Worm (Caenorhabditis elegans) whole organism, mixed stage, embryonic: ENCODE results near the gene F10D2.16.

Experiments used
- M03D4.4 ChIP-seq: sonication (generic microtip); optimal IDR thresholded peaks from 2 replicates; lab custom pipeline; 2017; ENCODE audit warnings: mild to moderate bottlenecking, missing genetic modification characterization, missing compliant biosample characterization
- ceh-39 ChIP-seq: fragments of 150-350 bp; optimal IDR thresholded peaks from 2 replicates; lab custom pipeline; 2014; ENCODE audit warnings: missing biosample characterization, missing genetic modification characterization
- ceh-43 ChIP-seq: fragments of 200-800 bp; sonication (Bioruptor generic); optimal IDR thresholded peaks from 2 replicates; lab custom pipeline; 2018; ENCODE audit warnings: mild to moderate bottlenecking, missing genetic modification characterization, moderate library complexity, missing compliant biosample characterization
- ces-1 ChIP-seq: fragments of 150-350 bp; optimal IDR thresholded peaks from 2 replicates; lab custom pipeline; 2014; ENCODE audit warnings: missing biosample characterization, missing genetic modification reagents, missing genetic modification characterization
- cnd-1 ChIP-seq: fragments of 200-800 bp; sonication (Bioruptor generic); optimal IDR thresholded peaks from 2 replicates; lab custom pipeline; 2018; ENCODE audit warnings: mild to moderate bottlenecking, missing genetic modification characterization, missing compliant biosample characterization
- drap-1 ChIP-seq: fragments of 200-800 bp; sonication (Bioruptor generic); optimal IDR thresholded peaks from 3 replicates; lab custom pipeline; 2018; ENCODE audit warnings: mild to moderate bottlenecking, missing genetic modification characterization, missing compliant biosample characterization
- elt-1 ChIP-seq: sonication (generic microtip); optimal IDR thresholded peaks from 2 replicates; lab custom pipeline; 2017; ENCODE audit warnings: missing genetic modification characterization, mild to moderate bottlenecking, missing compliant biosample characterization, antibody characterized with exemption, moderate library complexity, borderline replicate concordance; ENCODE audit not compliant: insufficient read depth
- elt-3 ChIP-seq: fragments of 150-350 bp; optimal IDR thresholded peaks from 2 replicates; lab custom pipeline; 2014; ENCODE audit warnings: missing biosample characterization, missing genetic modification characterization
- flh-1 ChIP-seq: fragments of 200-800 bp; sonication (Bioruptor generic); optimal IDR thresholded peaks from 2 replicates; lab custom pipeline; 2018; ENCODE audit warnings: mild to moderate bottlenecking, missing genetic modification characterization, moderate library complexity, missing compliant biosample characterization
- ham-2 ChIP-seq: fragments of 200-800 bp; sonication (Bioruptor generic); optimal IDR thresholded peaks from 2 replicates; lab custom pipeline; 2018; ENCODE audit warnings: mild to moderate bottlenecking, missing genetic modification characterization, missing compliant biosample characterization
- hlh-1 ChIP-seq: fragments of 150-350 bp; optimal IDR thresholded peaks from 2 replicates; lab custom pipeline; 2014; ENCODE audit warnings: missing biosample characterization, missing genetic modification reagents, missing genetic modification characterization
- lin-13 ChIP-seq: fragments of 150-350 bp; optimal IDR thresholded peaks from 2 replicates; lab custom pipeline; 2014; ENCODE audit warnings: missing biosample characterization, missing genetic modification characterization
- lin-32 ChIP-seq: fragments of 200-800 bp; sonication (Bioruptor generic); optimal IDR thresholded peaks from 2 replicates; lab custom pipeline; 2018; ENCODE audit warnings: mild to moderate bottlenecking, missing genetic modification characterization, missing compliant biosample characterization
- mab-5 ChIP-seq: fragments of 150-350 bp; optimal IDR thresholded peaks from 2 replicates; lab custom pipeline; 2014; ENCODE audit warnings: missing biosample characterization, missing genetic modification characterization
- mep-1 ChIP-seq: fragments of 150-350 bp; optimal IDR thresholded peaks from 2 replicates; lab custom pipeline; 2017; ENCODE audit warnings: missing biosample characterization, missing genetic modification reagents, missing genetic modification characterization, inconsistent platforms
- mls-2 ChIP-seq: sonication (generic microtip); optimal IDR thresholded peaks from 2 replicates; lab custom pipeline; 2016; ENCODE audit warnings: mild to moderate bottlenecking, missing genetic modification characterization, moderate library complexity, missing compliant biosample characterization
- nhr-12 ChIP-seq: fragments of 150-350 bp; optimal IDR thresholded peaks from 2 replicates; lab custom pipeline; 2014; ENCODE audit warnings: missing biosample characterization, missing genetic modification characterization
- nhr-237 ChIP-seq: fragments of 150-350 bp; optimal IDR thresholded peaks from 2 replicates; lab custom pipeline; 2014; ENCODE audit warnings: missing biosample characterization, missing genetic modification characterization
- nhr-28 ChIP-seq: fragments of 150-350 bp; optimal IDR thresholded peaks from 2 replicates; lab custom pipeline; 2014; ENCODE audit warnings: missing biosample characterization, missing genetic modification characterization
- nhr-76 ChIP-seq: sonication (generic microtip); optimal IDR thresholded peaks from 2 replicates; lab custom pipeline; 2017; ENCODE audit warnings: missing biosample characterization, missing genetic modification characterization
- pha-4 ChIP-seq: fragments of 150-350 bp; optimal IDR thresholded peaks from 2 replicates; lab custom pipeline; 2018; ENCODE audit warnings: missing biosample characterization, missing genetic modification reagents, missing genetic modification characterization
- snpc-4 ChIP-seq: fragments of 150-350 bp; optimal IDR thresholded peaks from 2 replicates; lab custom pipeline; 2014; ENCODE audit warnings: missing biosample characterization, missing genetic modification characterization
- sptf-1 ChIP-seq: sonication (generic microtip); optimal IDR thresholded peaks from 2 replicates; lab custom pipeline; 2017; ENCODE audit warnings: mild to moderate bottlenecking, missing genetic modification characterization, moderate library complexity, missing compliant biosample characterization
- tbx-8 ChIP-seq: fragments of 200-800 bp; sonication (Bioruptor generic); optimal IDR thresholded peaks from 2 replicates; lab custom pipeline; 2018; ENCODE audit warnings: mild to moderate bottlenecking, missing genetic modification characterization, moderate library complexity, missing compliant biosample characterization
- unc-39 ChIP-seq: fragments of 150-350 bp; optimal IDR thresholded peaks from 2 replicates; lab custom pipeline; 2014; ENCODE audit warnings: missing biosample characterization, missing genetic modification characterization
- unc-62 ChIP-seq: fragments of 150-350 bp; optimal IDR thresholded peaks from 2 replicates; lab custom pipeline; 2014; ENCODE audit warnings: missing biosample characterization, missing genetic modification reagents, missing genetic modification characterization
- zip-8 ChIP-seq: fragments of 150-350 bp; optimal IDR thresholded peaks from 2 replicates; lab custom pipeline; 2014; ENCODE audit warnings: missing biosample characterization, missing genetic modification characterization
- ztf-11 ChIP-seq: fragments of 150-350 bp; optimal IDR thresholded peaks from 2 replicates; lab custom pipeline; 2014; ENCODE audit warnings: missing biosample characterization, missing genetic modification characterization

F10D2.16 gene

ce11 chrV:7106499-7107152 is 27.4 kb upstream of the F10D2.16 start:
- TF ChIP-seq lin-13 (tag; lab: Kevin White, UChicago) (no peak), lin-32 (no peak), unc-62 (GFP tag; lab: Kevin White, UChicago) (no peak), cnd-1 (tag; lab: Kevin White, UChicago) (no peak), mep-1 (tag; lab: Kevin White, UChicago) (no peak), ztf-11 (no peak), elt-3 (tag; lab: Kevin White, UChicago) (no peak), ham-2 (no peak), nhr-237 (tag; lab: Kevin White, UChicago) (no peak), elt-1 (no peak), snpc-4 (tag; lab: Kevin White, UChicago) (no peak), ces-1 (GFP tag; lab: Kevin White, UChicago) (no peak), pha-4 (no peak)

DNA sequence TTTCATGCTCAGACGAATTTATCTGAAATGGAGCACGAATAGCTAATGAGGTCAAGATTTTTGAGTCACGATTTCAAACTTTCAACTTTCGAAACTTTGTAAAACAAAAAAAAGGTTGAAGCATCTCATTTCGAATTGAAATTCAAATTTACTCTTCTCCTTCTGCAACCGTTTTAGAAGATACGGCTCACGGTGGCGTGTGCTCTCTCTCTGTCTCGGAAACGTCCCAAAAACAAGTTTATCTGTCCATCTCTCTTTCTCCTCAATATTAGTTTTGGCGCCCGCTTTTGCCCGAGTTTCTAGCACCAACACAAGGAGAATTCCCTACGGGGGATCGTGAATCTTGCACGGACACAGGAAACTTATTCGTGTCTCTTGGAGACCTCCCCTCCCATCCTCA is 23.7 kb upstream of the F10D2.16 start:
- TF ChIP-seq nhr-237 (tag; lab: Kevin White, UChicago): no peak
- TF ChIP-seq ces-1 (GFP tag; lab: Kevin White, UChicago): peak; percentile 21
- TF ChIP-seq, all 35 proteins: peak for 1

DNA sequence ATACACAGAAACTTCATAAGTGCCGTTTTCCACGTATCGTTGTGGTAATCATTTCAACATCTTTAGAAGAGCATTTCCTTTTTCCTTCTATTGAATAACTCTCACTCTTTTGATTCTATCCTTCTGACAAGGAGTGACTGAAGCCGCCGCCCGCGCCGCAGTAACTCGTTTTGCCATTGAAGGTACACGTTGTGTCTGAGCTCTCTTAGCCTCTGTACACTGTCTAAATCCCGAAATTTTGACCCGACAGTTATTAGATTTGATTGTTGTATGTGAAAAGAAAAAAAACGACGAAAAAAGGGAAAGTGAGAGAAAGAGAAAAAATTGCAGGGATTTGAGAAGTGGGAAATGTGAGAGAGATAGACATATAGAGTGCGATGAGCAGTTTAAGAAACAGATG is 22.8 kb upstream of the F10D2.16 start:
- TF ChIP-seq ces-1 (GFP tag; lab: Kevin White, UChicago) (peak; percentile 95), ceh-43 (GFP tag; lab: Kevin White, UChicago) (no peak)

- no peak for TF ChIP-seq unc-62 (GFP tag; lab: Kevin White, UChicago)
- no peak for TF ChIP-seq nhr-28 (tag; lab: Kevin White, UChicago)
- TF ChIP-seq ces-1 (GFP tag; lab: Kevin White, UChicago): no peak
- TF ChIP-seq mab-5 (tag; lab: Kevin White, UChicago): no peak
- TF ChIP-seq drap-1 (GFP tag; lab: Kevin White, UChicago): no peak
- TF ChIP-seq lin-13 (tag; lab: Kevin White, UChicago): no peak
These were observed 21.8 kb upstream of the F10D2.16 start for ce11 chrV:7112223-7112622.

DNA sequence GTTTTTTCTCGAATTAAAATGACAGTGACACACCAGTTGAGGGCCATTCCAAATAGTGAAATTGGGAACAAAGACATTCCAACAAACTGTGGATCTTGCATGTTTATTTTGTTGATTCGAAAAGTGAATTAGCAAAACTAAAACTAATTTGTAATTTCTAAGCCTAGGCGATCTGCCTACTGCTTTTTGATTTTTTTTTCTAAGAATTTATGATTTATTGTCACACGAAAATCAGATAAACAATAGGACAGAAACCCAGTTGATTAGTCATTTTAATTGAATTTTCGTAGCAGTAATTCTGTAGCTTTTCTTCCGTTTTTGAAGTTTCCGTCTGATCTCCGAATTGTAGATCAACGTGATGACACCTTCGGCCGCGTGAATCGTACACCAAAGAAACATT is 15.3 kb upstream of the F10D2.16 start, which contains the start of gene srx-33:
srx-33 (minus strand) TSS at position 101 of the 400 bp plus-strand sequence.
- TF ChIP-seq mab-5 (tag; lab: Kevin White, UChicago) (no peak), cnd-1 (tag; lab: Kevin White, UChicago) (no peak), nhr-76 (no peak), sptf-1 (tag; lab: Kevin White, UChicago) (no peak), hlh-1 (tag; lab: Kevin White, UChicago) (no peak), mls-2 (no peak), zip-8 (tag; lab: Kevin White, UChicago) (no peak), unc-39 (tag; lab: Kevin White, UChicago) (no peak), ces-1 (GFP tag; lab: Kevin White, UChicago) (no peak), ceh-39 (tag; lab: Kevin White, UChicago) (no peak), mep-1 (tag; lab: Kevin White, UChicago) (no peak), unc-62 (GFP tag; lab: Kevin White, UChicago) (no peak), nhr-28 (tag; lab: Kevin White, UChicago) (no peak), elt-1 (no peak), drap-1 (GFP tag; lab: Kevin White, UChicago) (no peak)

- TF ChIP-seq ceh-43 (GFP tag; lab: Kevin White, UChicago): no peak
- no peak for TF ChIP-seq mls-2
- TF ChIP-seq elt-1: no peak
- no peak for TF ChIP-seq flh-1 (GFP tag; lab: Kevin White, UChicago)
- no peak for TF ChIP-seq ces-1 (GFP tag; lab: Kevin White, UChicago)
- TF ChIP-seq nhr-28 (tag; lab: Kevin White, UChicago): no peak
- TF ChIP-seq elt-3 (tag; lab: Kevin White, UChicago): no peak
- no peak for TF ChIP-seq drap-1 (GFP tag; lab: Kevin White, UChicago)
- no peak for TF ChIP-seq lin-13 (tag; lab: Kevin White, UChicago)
- TF ChIP-seq nhr-12 (tag; lab: Kevin White, UChicago): no peak
- no peak for TF ChIP-seq ceh-39 (tag; lab: Kevin White, UChicago)
- no peak for TF ChIP-seq snpc-4 (tag; lab: Kevin White, UChicago)
- no peak for TF ChIP-seq tbx-8
- no peak for TF ChIP-seq pha-4
- no peak for TF ChIP-seq M03D4.4 (tag; lab: Kevin White, UChicago)
- no peak for TF ChIP-seq lin-32
These were observed 13.9 kb upstream of the F10D2.16 start, which contains the start of gene srx-34 for ce11 chrV:7120168-7120567. Gene srx-34 (minus strand): TSS chrV:7120268.
